Fruit fly (Drosophila melanogaster) whole organism, adult: ENCODE results near the gene CG31183.

Experiments
- CG11617 ChIP-seq: fragments of 200-800 bp; sonication (Bioruptor generic); optimal IDR thresholded peaks from 2 replicates; lab custom pipeline; 2017; ENCODE audit warnings: mild to moderate bottlenecking, missing biosample characterization, missing genetic modification reagents, missing genetic modification characterization
- CG12768 ChIP-seq: fragments of 200-800 bp; sonication (Bioruptor generic); optimal IDR thresholded peaks from 2 replicates; lab custom pipeline; 2017; ENCODE audit warnings: missing biosample characterization, missing genetic modification characterization, mild to moderate bottlenecking, moderate library complexity, missing genetic modification reagents
- CG14711 ChIP-seq: fragments of 200-800 bp; sonication (Bioruptor generic); optimal IDR thresholded peaks from 2 replicates; lab custom pipeline; 2018; ENCODE audit warnings: missing biosample characterization, mild to moderate bottlenecking, missing genetic modification characterization, moderate library complexity
- CG1620 ChIP-seq: fragments of 200-800 bp; sonication (Bioruptor generic); optimal IDR thresholded peaks from 2 replicates; lab custom pipeline; 2016; ENCODE audit warnings: missing biosample characterization, missing genetic modification characterization
- CG33017 ChIP-seq: fragments of 200-800 bp; sonication (Bioruptor generic); optimal IDR thresholded peaks from 2 replicates; lab custom pipeline; 2018; ENCODE audit warnings: missing biosample characterization, mild to moderate bottlenecking, missing genetic modification characterization, moderate library complexity
- CG5204 ChIP-seq: fragments of 200-800 bp; sonication (Bioruptor generic); optimal IDR thresholded peaks from 2 replicates; lab custom pipeline; 2016; ENCODE audit warnings: missing biosample characterization, missing genetic modification characterization
- CG7045 ChIP-seq: fragments of 200-800 bp; sonication (Bioruptor generic); optimal IDR thresholded peaks from 2 replicates; lab custom pipeline; 2017; ENCODE audit warnings: missing biosample characterization, mild to moderate bottlenecking, missing genetic modification characterization
- CG7101 ChIP-seq: fragments of 200-800 bp; sonication (Bioruptor generic); optimal IDR thresholded peaks from 2 replicates; lab custom pipeline; 2018; ENCODE audit warnings: missing biosample characterization, mild to moderate bottlenecking, missing genetic modification characterization, moderate library complexity
- Clk ChIP-seq: fragments of 200-800 bp; sonication (Bioruptor generic); optimal IDR thresholded peaks from 2 replicates; lab custom pipeline; 2017; ENCODE audit warnings: missing biosample characterization, missing genetic modification characterization
- Crg-1 ChIP-seq: fragments of 200-800 bp; sonication (Bioruptor generic); optimal IDR thresholded peaks from 2 replicates; lab custom pipeline; 2016; ENCODE audit warnings: missing biosample characterization, missing genetic modification characterization
- Hr96 ChIP-seq: fragments of 200-800 bp; sonication (Bioruptor generic); optimal IDR thresholded peaks from 2 replicates; lab custom pipeline; 2016; ENCODE audit warnings: missing biosample characterization, missing genetic modification characterization
- Mnt ChIP-seq: fragments of 200-800 bp; sonication (Bioruptor generic); optimal IDR thresholded peaks from 2 replicates; lab custom pipeline; 2016; ENCODE audit warnings: missing biosample characterization, mild to moderate bottlenecking, missing genetic modification characterization
- bab1 ChIP-seq: fragments of 200-800 bp; sonication (Bioruptor generic); optimal IDR thresholded peaks from 3 replicates; lab custom pipeline; 2019; ENCODE audit warnings: missing biosample characterization, mild to moderate bottlenecking, missing genetic modification characterization, moderate library complexity
- cic ChIP-seq: fragments of 200-800 bp; sonication (Bioruptor generic); optimal IDR thresholded peaks from 2 replicates; lab custom pipeline; 2017; ENCODE audit warnings: missing biosample characterization, mild to moderate bottlenecking, missing genetic modification characterization, moderate library complexity
- cnc ChIP-seq, 2 experiments: fragments of >200 bp; optimal IDR thresholded peaks; 2 replicates each; lab custom pipeline; 2017
- kay ChIP-seq: fragments of 200-800 bp; sonication (Bioruptor generic); peaks from one replicate; lab custom pipeline; 2016; ENCODE audit warnings: missing biosample characterization, missing genetic modification characterization, borderline replicate concordance
- ovo ChIP-seq: fragments of 200-800 bp; sonication (Bioruptor generic); optimal IDR thresholded peaks from 2 replicates; lab custom pipeline; 2016; ENCODE audit warnings: missing biosample characterization, missing genetic modification characterization
- pad ChIP-seq: fragments of 200-800 bp; sonication (Bioruptor generic); optimal IDR thresholded peaks from 3 replicates; lab custom pipeline; 2017; ENCODE audit warnings: missing biosample characterization, missing genetic modification characterization, mild to moderate bottlenecking, moderate library complexity, missing genetic modification reagents
- tj ChIP-seq: fragments of 200-800 bp; sonication (Bioruptor generic); optimal IDR thresholded peaks from 3 replicates; lab custom pipeline; 2017; ENCODE audit warnings: missing biosample characterization, mild to moderate bottlenecking, missing genetic modification characterization, moderate library complexity
- toe ChIP-seq: fragments of 200-800 bp; sonication (Bioruptor generic); optimal IDR thresholded peaks from 2 replicates; lab custom pipeline; 2016; ENCODE audit warnings: missing biosample characterization, missing genetic modification characterization

Gene CG31183

DNA sequence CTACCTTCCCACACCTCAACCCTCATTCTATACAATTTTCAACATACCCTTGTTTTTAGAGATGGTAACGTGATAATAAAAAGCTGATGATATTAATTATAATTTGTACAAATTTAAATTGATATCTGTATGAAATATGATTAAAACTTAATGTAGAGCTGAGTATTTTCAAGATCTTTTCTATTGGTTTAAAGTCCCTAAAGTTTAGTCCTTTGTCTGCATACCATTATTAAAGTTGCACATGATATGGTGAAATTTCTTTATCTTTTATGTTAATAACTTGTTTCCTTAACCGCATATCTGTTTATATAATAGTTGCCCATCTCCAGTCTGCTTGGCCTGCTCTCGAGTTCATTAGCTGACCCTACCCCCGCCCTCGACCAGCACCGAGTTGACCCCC, 22.6 kb upstream of the CG31183 start:
- TF ChIP-seq cic (GFP tag; lab: Kevin White, UChicago): no peak
- peak; percentile 37 for TF ChIP-seq CG11617 (GFP tag; lab: Kevin White, UChicago)
- TF ChIP-seq Crg-1: no peak
- TF ChIP-seq CG12768: peak; percentile 61
- peak; percentile 64 for TF ChIP-seq CG33017 (tag; lab: Kevin White, UChicago)
- no peak for TF ChIP-seq Mnt
- TF ChIP-seq CG1620 (GFP tag; lab: Kevin White, UChicago): no peak
- TF ChIP-seq Clk (GFP tag; lab: Kevin White, UChicago): no peak
- TF ChIP-seq CG7101 (tag; lab: Kevin White, UChicago): peak; percentile 63
- no peak for TF ChIP-seq kay (GFP tag; lab: Kevin White, UChicago)
- peak; percentile 36 for TF ChIP-seq CG7045 (GFP tag; lab: Kevin White, UChicago)
- no peak for TF ChIP-seq pad (GFP tag; lab: Kevin White, UChicago)
- no peak for TF ChIP-seq tj (GFP tag; lab: Kevin White, UChicago)
- TF ChIP-seq Hr96 (GFP tag; lab: Kevin White, UChicago): no peak
- TF ChIP-seq ovo (GFP tag; lab: Kevin White, UChicago): no peak
- TF ChIP-seq CG5204: peak; percentile 18
- TF ChIP-seq bab1 (GFP tag; lab: Kevin White, UChicago): no peak
- TF ChIP-seq CG14711 (tag; lab: Kevin White, UChicago): peak; percentile 32
- TF ChIP-seq cnc (optimal IDR thresholded peaks at IDR 0.05; lab: Kevin White, UChicago): no peak
- peak; percentile 38 for TF ChIP-seq toe

DNA sequence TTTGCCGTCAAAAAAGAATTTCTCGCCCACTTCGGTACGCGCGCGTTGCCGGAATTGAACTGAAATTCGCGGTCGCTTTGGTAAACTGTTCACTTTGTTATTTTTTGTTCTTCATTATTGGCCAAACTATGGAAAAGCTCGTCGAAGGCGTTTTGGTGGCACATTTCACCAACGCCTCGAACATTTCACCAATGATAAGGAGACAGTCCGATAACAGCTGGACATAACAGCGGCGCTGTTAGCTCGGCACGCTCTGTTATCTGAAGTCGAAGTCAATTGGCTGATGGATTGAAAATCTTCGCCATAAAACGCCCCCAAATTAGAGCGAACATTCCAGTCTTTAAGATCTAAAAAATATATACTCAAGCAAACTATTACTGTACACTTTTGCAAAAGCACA, 20.2 kb upstream of the CG31183 start, which contains the start of gene CG14877:
Gene CG14877, minus strand, starts transcription at position 101 of the 400 bp plus-strand sequence.
- TF ChIP-seq CG7045 (GFP tag; lab: Kevin White, UChicago) (no peak), Hr96 (GFP tag; lab: Kevin White, UChicago) (no peak), ovo (GFP tag; lab: Kevin White, UChicago) (no peak), CG11617 (GFP tag; lab: Kevin White, UChicago) (no peak), tj (GFP tag; lab: Kevin White, UChicago) (no peak), CG33017 (tag; lab: Kevin White, UChicago) (no peak)

DNA sequence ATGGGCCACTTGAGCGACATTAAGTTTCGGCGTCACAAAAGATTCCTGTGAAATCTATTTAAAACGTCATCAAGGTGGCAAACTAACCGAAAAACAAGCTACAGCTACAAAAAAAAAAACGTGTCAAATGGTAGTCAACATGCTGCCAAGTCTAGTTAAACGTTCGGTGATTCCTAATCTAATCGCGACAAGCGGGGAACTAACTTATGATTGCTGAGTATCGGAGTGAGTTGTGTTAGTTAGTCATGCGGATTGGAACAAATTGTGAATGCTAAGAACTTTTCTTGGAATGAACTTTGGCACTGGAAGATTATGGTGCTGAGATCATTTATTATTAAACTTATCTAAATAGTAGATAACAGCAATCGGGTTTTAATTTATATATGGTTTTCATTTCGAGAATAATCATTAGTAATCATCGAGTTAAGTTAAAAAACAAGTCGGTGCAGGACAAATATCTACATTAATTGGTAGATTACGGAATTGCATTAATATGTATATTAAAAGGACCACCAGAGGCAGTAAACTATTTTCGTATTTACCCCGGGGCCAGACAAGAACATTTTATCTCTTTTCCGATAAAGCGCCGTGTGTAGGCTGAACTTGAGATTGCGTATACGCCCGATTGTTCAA, 15.6 kb upstream of the CG31183 start:
- TF ChIP-seq toe (no peak), CG12768 (no peak), CG7101 (tag; lab: Kevin White, UChicago) (no peak), Hr96 (GFP tag; lab: Kevin White, UChicago) (no peak), kay (GFP tag; lab: Kevin White, UChicago) (peak; percentile 67), CG5204 (no peak), bab1 (GFP tag; lab: Kevin White, UChicago) (no peak), ovo (GFP tag; lab: Kevin White, UChicago) (no peak)

DNA sequence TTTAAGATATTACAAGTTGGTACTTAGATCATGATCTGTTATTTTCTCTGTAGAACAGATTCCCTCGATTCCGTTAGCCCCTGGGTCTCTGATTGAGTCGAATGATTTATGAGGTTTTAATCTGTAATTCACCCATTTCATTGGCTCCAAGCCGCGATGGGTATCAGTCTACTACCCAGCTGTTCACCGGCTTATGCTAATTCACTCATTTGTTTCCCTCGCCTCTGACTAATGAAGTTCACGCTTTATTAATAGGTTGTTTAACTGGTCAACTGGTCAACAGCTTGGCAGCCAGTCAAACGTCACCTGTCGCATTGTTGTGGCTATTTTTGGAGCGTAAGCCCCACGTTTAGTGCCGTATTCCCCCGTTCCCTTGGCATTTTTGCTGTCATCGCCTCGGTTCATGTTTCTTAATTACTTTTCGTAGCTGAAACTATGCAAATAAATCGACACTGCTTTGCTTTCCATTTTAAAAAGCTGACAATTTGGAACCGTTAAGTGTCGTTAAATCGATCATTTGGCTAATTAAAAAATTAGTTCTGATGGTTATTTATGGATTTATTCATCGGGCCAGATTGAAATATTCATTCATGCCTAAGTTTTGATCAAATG, 2.8 kb downstream of the CG31183 start:
- TF ChIP-seq tj (GFP tag; lab: Kevin White, UChicago): peak; percentile 90
- TF ChIP-seq bab1 (GFP tag; lab: Kevin White, UChicago): peak; percentile 39
- no peak for TF ChIP-seq cnc (optimal IDR thresholded peaks at IDR 0.05; lab: Kevin White, UChicago)
- no peak for TF ChIP-seq toe
- TF ChIP-seq kay (GFP tag; lab: Kevin White, UChicago): no peak
- no peak for TF ChIP-seq CG7101 (tag; lab: Kevin White, UChicago)

DNA sequence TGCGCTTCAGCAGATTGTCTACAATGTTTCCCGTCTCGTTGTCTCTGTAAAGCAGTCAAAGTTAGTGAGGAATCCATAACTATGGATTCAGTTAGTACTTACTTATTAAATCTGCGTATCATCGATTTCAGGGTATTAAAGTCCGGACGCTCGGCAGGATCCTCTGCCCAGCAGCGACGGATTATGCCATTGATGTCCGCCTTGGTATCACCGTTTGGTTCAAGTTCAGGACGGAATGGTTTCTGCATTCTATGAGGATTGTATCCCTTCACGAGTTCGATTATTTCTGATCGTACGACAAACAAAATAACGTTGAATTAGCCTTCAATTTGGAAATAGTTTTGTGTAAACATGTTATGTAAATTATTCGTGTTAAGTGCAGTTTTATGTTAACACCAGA, 15.8 kb downstream of the CG31183 start, which contains the start of gene CG9632:
Gene CG9632, plus strand, starts transcription at position 301 of the 400 bp plus-strand sequence.
- no peak for TF ChIP-seq Crg-1

DNA sequence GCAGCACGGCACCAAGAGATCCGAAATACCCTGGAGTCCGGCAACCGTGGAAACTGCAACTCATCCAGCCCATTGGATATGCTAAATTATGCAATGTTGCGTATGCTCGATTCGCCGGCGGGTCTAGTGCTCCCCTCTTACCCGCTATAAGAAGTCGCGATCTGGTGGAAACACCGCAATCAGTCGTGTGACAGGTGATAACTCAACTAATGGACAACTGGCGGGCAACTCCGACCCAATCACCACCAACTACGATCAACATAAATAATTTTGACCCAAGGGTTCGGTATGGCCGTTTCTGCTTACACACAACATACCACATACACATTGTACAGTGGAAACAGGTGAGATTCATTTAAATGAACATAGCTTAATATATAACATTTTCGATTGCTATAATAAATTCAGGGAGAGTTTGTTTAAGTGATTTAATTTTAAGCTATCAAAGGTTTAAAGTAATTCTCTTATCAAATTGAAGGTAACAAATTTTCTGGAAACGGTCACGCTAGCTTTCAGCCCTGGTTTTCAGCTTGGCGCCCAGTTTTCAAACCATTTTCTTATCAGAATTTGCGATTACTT, 18.5 kb downstream of the CG31183 start, which contains the start of gene Hmt-1:
Gene Hmt-1, minus strand, starts transcription at position 282 of the 579 bp plus-strand sequence.
- TF ChIP-seq bab1 (GFP tag; lab: Kevin White, UChicago) (peak; percentile 34), cnc (optimal IDR thresholded peaks at IDR 0.05; lab: Kevin White, UChicago) (peak; percentile 29 to 68), CG7101 (tag; lab: Kevin White, UChicago) (no peak), tj (GFP tag; lab: Kevin White, UChicago) (peak; percentile 10), toe (peak; percentile 9), Mnt (no peak), CG5204 (no peak)

DNA sequence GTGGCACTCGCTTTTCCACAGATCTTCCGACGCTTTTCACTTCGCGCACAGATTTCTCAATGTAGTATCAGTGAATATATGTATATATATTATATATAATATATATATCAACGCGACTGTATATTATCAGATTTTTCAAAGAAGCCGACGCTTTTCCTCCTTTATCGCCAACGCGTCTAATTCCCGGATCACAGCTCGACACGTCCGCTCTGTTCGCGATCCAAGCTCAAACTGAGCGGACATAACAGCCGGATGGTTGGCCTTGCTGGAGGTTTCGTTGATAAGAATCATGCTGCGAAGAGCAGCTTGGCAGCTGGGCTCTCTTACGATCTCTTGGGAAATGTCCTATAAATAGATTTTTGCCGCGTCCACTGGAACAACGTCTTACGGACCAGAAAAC, 22.4 kb downstream of the CG31183 start, which contains the start of gene cv-d:
Gene cv-d, minus strand, starts transcription at position 235 of the 400 bp plus-strand sequence.
- TF ChIP-seq CG7045 (GFP tag; lab: Kevin White, UChicago) (no peak), bab1 (GFP tag; lab: Kevin White, UChicago) (no peak), Clk (GFP tag; lab: Kevin White, UChicago) (no peak), cic (GFP tag; lab: Kevin White, UChicago) (peak; percentile 57)
